Worm (Caenorhabditis elegans) whole organism, L1 larva: ENCODE results near the gene gfi-3.
"Not testable (repeated sequence)": the region's sequence is repeated elsewhere in the genome, so short reads cannot be mapped to it uniquely, and the experiment has no call there.

ENCODE experiments used
- F16B12.6 ChIP-seq: fragments of 150-350 bp; optimal IDR thresholded peaks from 2 replicates; lab custom pipeline; 2014; ENCODE audit warnings: missing biosample characterization, missing genetic modification characterization
- aly-2 ChIP-seq: fragments of 150-350 bp; optimal IDR thresholded peaks from 2 replicates; lab custom pipeline; 2014; ENCODE audit warnings: missing biosample characterization, missing genetic modification characterization
- ama-1 ChIP-seq: fragments of 150-350 bp; optimal IDR thresholded peaks from 2 replicates; lab custom pipeline; 2014
- ceh-63 ChIP-seq: fragments of 200-800 bp; sonication (Bioruptor generic); optimal IDR thresholded peaks from 2 replicates; lab custom pipeline; 2018; ENCODE audit warnings: mild to moderate bottlenecking, missing genetic modification characterization, missing compliant biosample characterization
- efl-1 ChIP-seq, 4 experiments: fragments of 150-350 bp; optimal IDR thresholded peaks in 3 of 4; peaks in 1 of 4; 1 replicate in 1 of 4; 2 replicates in 3 of 4; lab custom pipeline; 2014; ENCODE audit warnings: missing biosample characterization in 2 of 4, missing genetic modification characterization in 2 of 4, missing genetic modification reagents in 2 of 4
- elt-3 ChIP-seq, 6 experiments: fragments of 150-350 bp in 1 of 6; sonication (generic microtip); optimal IDR thresholded peaks; 2 replicates each; lab custom pipeline; 2017 to 2018; ENCODE audit warnings: missing biosample characterization in 6 of 6, missing genetic modification characterization in 6 of 6, inconsistent platforms in 1 of 6
- grh-1 ChIP-seq: fragments of 200-800 bp; sonication (Bioruptor generic); IDR thresholded peaks from 2 replicates; pipeline ENCODE4 v1.3.6; 2022; ENCODE audit warnings: missing genetic modification reagents, missing genetic modification characterization, missing compliant biosample characterization
- hlh-17 ChIP-seq: fragments of 200-800 bp; sonication (Bioruptor generic); optimal IDR thresholded peaks from 2 replicates; lab custom pipeline; 2018; ENCODE audit warnings: missing genetic modification characterization, mild to moderate bottlenecking, missing compliant biosample characterization, moderate library complexity, borderline replicate concordance
- lin-15B ChIP-seq: fragments of 150-350 bp; sonication (generic microtip); optimal IDR thresholded peaks from 3 replicates; lab custom pipeline; 2014; ENCODE audit warnings: missing biosample characterization, missing genetic modification characterization
- lir-3 ChIP-seq: sonication (generic microtip); optimal IDR thresholded peaks from 2 replicates; lab custom pipeline; 2016; ENCODE audit warnings: mild to moderate bottlenecking, missing genetic modification characterization, moderate library complexity, missing compliant biosample characterization; ENCODE audit not compliant: poor library complexity
- nhr-12 ChIP-seq: sonication (generic microtip); optimal IDR thresholded peaks from 2 replicates; lab custom pipeline; 2017; ENCODE audit warnings: missing biosample characterization, missing genetic modification characterization
- nhr-47 ChIP-seq: sonication (generic microtip); optimal IDR thresholded peaks from 2 replicates; lab custom pipeline; 2016; ENCODE audit warnings: mild to moderate bottlenecking, missing genetic modification characterization, moderate library complexity, missing compliant biosample characterization
- nhr-76 ChIP-seq: sonication (generic microtip); optimal IDR thresholded peaks from 2 replicates; lab custom pipeline; 2017; ENCODE audit warnings: missing biosample characterization, missing genetic modification characterization
- nhr-85 ChIP-seq: sonication (generic microtip); peaks from one replicate; lab custom pipeline; 2016; ENCODE audit warnings: missing genetic modification characterization, inconsistent platforms, missing compliant biosample characterization
- pax-3 ChIP-seq: fragments of 200-800 bp; sonication (Bioruptor generic); optimal IDR thresholded peaks from 2 replicates; lab custom pipeline; 2018; ENCODE audit warnings: mild to moderate bottlenecking, missing genetic modification characterization, moderate library complexity, missing compliant biosample characterization
- skn-1 ChIP-seq: fragments of 150-350 bp; optimal IDR thresholded peaks from 2 replicates; lab custom pipeline; 2014; ENCODE audit warnings: missing biosample characterization, missing genetic modification characterization
- snpc-4 ChIP-seq: fragments of 150-350 bp; optimal IDR thresholded peaks from 2 replicates; lab custom pipeline; 2014; ENCODE audit warnings: missing biosample characterization, missing genetic modification characterization
- sup-37 ChIP-seq: fragments of 200-800 bp; sonication (Bioruptor generic); optimal IDR thresholded peaks from 2 replicates; lab custom pipeline; 2018; ENCODE audit warnings: mild to moderate bottlenecking, missing genetic modification characterization, missing compliant biosample characterization
- tlp-1 ChIP-seq: fragments of 150-350 bp; optimal IDR thresholded peaks from 2 replicates; lab custom pipeline; 2014; ENCODE audit warnings: missing biosample characterization, missing genetic modification characterization
- unc-30 ChIP-seq: sonication (generic microtip); optimal IDR thresholded peaks from 2 replicates; lab custom pipeline; 2017; ENCODE audit warnings: missing biosample characterization, missing genetic modification characterization

The gfi-3 gene

ce11 chrX:14528399-14528798 lies 48.0 kb downstream of the gfi-3 start, which contains the start of gene nspc-19:
TSS of gene nspc-19 (plus strand) at chrX:14528699.
- not testable (repeated sequence) for TF ChIP-seq F16B12.6 (tag; lab: Kevin White, UChicago); elt-3 (tag; optimal IDR thresholded peaks at IDR 0.05; lab: Kevin White, UChicago); skn-1 (tag; lab: Kevin White, UChicago)

ce11 chrX:14530107-14530506 lies 49.7 kb downstream of the gfi-3 start, which contains the start of gene nspc-20:
TSS of gene nspc-20 (minus strand) at chrX:14530207.
- no peak for TF ChIP-seq nhr-85 (tag; lab: Kevin White, UChicago)
- no peak for TF ChIP-seq ama-1
- TF ChIP-seq unc-30 (tag; lab: Kevin White, UChicago), result no peak

ce11 chrX:14534117-14534516 lies 53.7 kb downstream of the gfi-3 start, which contains the start of gene T24C2.5:
TSS of gene T24C2.5 (plus strand) at chrX:14534417.
- TF ChIP-seq skn-1 (tag; lab: Kevin White, UChicago) (no peak), nhr-76 (no peak), tlp-1 (no peak), nhr-47 (tag; lab: Kevin White, UChicago) (no peak), lin-15B (tag; lab: Kevin White, UChicago) (no peak), ceh-63 (no peak), sup-37 (GFP tag; lab: Kevin White, UChicago) (no peak), efl-1 (optimal IDR thresholded peaks at IDR 0.05; lab: Kevin White, UChicago) (no peak), efl-1 (GFP tag; optimal IDR thresholded peaks at IDR 0.05 in 1 of 2; lab: Kevin White, UChicago) (no peak), grh-1 (no peak), hlh-17 (GFP tag; lab: Kevin White, UChicago) (no peak), aly-2 (tag; lab: Kevin White, UChicago) (no peak), pax-3 (no peak), snpc-4 (no peak), nhr-12 (tag; lab: Kevin White, UChicago) (no peak), lir-3 (tag; lab: Kevin White, UChicago) (no peak)
